Worm (Caenorhabditis elegans): Measurements from ENCODE around the gene ttr-53.

ttr-53 gene

ce11 chrIV:10157489-10158088, at the start of gene ttr-53:
ttr-53 (plus strand) TSS chrIV:10158038.
- no peak for TF ChIP-seq ref-1 (GFP tag; conservative IDR thresholded peaks at IDR 0.05)
- TF ChIP-seq med-1 (GFP tag; optimal IDR thresholded peaks at IDR 0.05; ENCODE audit: insufficient read depth): no peak
- TF ChIP-seq tab-1 (GFP tag; IDR thresholded peaks at IDR 0.05): no peak
- no peak for TF ChIP-seq klf-2 (GFP tag; conservative IDR thresholded peaks at IDR 0.05)
- no peak for TF ChIP-seq T22C8.4 (GFP tag; IDR thresholded peaks at IDR 0.05)
- TF ChIP-seq ztf-23 (GFP tag; IDR thresholded peaks at IDR 0.05): no peak
- TF ChIP-seq flt-1 (GFP tag; IDR thresholded peaks at IDR 0.05): no peak
- TF ChIP-seq cog-1 (tag; optimal IDR thresholded peaks at IDR 0.05): no peak
- no peak for TF ChIP-seq ztf-29 (GFP tag; IDR thresholded peaks at IDR 0.05)

- TF ChIP-seq ztf-23 (GFP tag; IDR thresholded peaks at IDR 0.05) (no peak), ztf-29 (GFP tag; IDR thresholded peaks at IDR 0.05) (no peak), klf-2 (GFP tag; conservative IDR thresholded peaks at IDR 0.05) (no peak), med-1 (GFP tag; optimal IDR thresholded peaks at IDR 0.05; ENCODE audit: insufficient read depth) (no peak), T22C8.4 (GFP tag; IDR thresholded peaks at IDR 0.05) (no peak), cog-1 (tag; optimal IDR thresholded peaks at IDR 0.05) (no peak), flt-1 (GFP tag; IDR thresholded peaks at IDR 0.05) (no peak), tab-1 (GFP tag; IDR thresholded peaks at IDR 0.05) (no peak), ref-1 (GFP tag; conservative IDR thresholded peaks at IDR 0.05) (no peak)
These were observed 47.4 kb upstream of the ttr-53 start, which contains the start of gene egl-38 for ce11 chrIV:10110417-10110816. egl-38 (minus strand) TSS chrIV:10110517.

- TF ChIP-seq T22C8.4 (GFP tag; IDR thresholded peaks at IDR 0.05) (no peak), flt-1 (GFP tag; IDR thresholded peaks at IDR 0.05) (no peak), ztf-29 (GFP tag; IDR thresholded peaks at IDR 0.05) (no peak)
These were observed 47.0 kb upstream of the ttr-53 start for ce11 chrIV:10110870-10111269.

ce11 chrIV:10111441-10111840, 46.4 kb upstream of the ttr-53 start, which contains the start of gene spch-1:
spch-1 (minus strand) TSS chrIV:10111541.
- TF ChIP-seq ztf-29 (GFP tag; IDR thresholded peaks at IDR 0.05) (no peak), flt-1 (GFP tag; IDR thresholded peaks at IDR 0.05) (no peak), T22C8.4 (GFP tag; IDR thresholded peaks at IDR 0.05) (no peak), ztf-23 (GFP tag; IDR thresholded peaks at IDR 0.05) (no peak), klf-2 (GFP tag; conservative IDR thresholded peaks at IDR 0.05) (no peak), ref-1 (GFP tag; conservative IDR thresholded peaks at IDR 0.05) (no peak)

- TF ChIP-seq med-1 (GFP tag; optimal IDR thresholded peaks at IDR 0.05; ENCODE audit: insufficient read depth): no peak
- TF ChIP-seq flt-1 (GFP tag; IDR thresholded peaks at IDR 0.05): no peak
- no peak for TF ChIP-seq cog-1 (tag; optimal IDR thresholded peaks at IDR 0.05)
- no peak for TF ChIP-seq T22C8.4 (GFP tag; IDR thresholded peaks at IDR 0.05)
- TF ChIP-seq ztf-29 (GFP tag; IDR thresholded peaks at IDR 0.05): no peak
- no peak for TF ChIP-seq ref-1 (GFP tag; conservative IDR thresholded peaks at IDR 0.05)
- TF ChIP-seq klf-2 (GFP tag; conservative IDR thresholded peaks at IDR 0.05): no peak
- no peak for TF ChIP-seq ztf-23 (GFP tag; IDR thresholded peaks at IDR 0.05)
- TF ChIP-seq tab-1 (GFP tag; IDR thresholded peaks at IDR 0.05): no peak
These were observed 45.3 kb upstream of the ttr-53 start, which contains the start of gene nsph-3.2 for ce11 chrIV:10112570-10112969. nsph-3.2 (plus strand) TSS chrIV:10112870.

- TF ChIP-seq cog-1 (tag; optimal IDR thresholded peaks at IDR 0.05) (no peak), ref-1 (GFP tag; conservative IDR thresholded peaks at IDR 0.05) (no peak), T22C8.4 (GFP tag; IDR thresholded peaks at IDR 0.05) (no peak), ztf-23 (GFP tag; IDR thresholded peaks at IDR 0.05) (no peak), flt-1 (GFP tag; IDR thresholded peaks at IDR 0.05) (no peak), med-1 (GFP tag; optimal IDR thresholded peaks at IDR 0.05; ENCODE audit: insufficient read depth) (no peak)
These were observed 42.7 kb upstream of the ttr-53 start, which contains the start of gene C04G2.10 for ce11 chrIV:10115142-10115541. C04G2.10 (plus strand) TSS chrIV:10115442.

ce11 chrIV:10116765-10117164, 41.1 kb upstream of the ttr-53 start:
- TF ChIP-seq cog-1 (tag; optimal IDR thresholded peaks at IDR 0.05): no peak
- TF ChIP-seq tab-1 (GFP tag; IDR thresholded peaks at IDR 0.05): no peak
- no peak for TF ChIP-seq klf-2 (GFP tag; conservative IDR thresholded peaks at IDR 0.05)
- no peak for TF ChIP-seq ref-1 (GFP tag; conservative IDR thresholded peaks at IDR 0.05)
- TF ChIP-seq ztf-23 (GFP tag; IDR thresholded peaks at IDR 0.05): no peak

ce11 chrIV:10122205-10122604, 35.6 kb upstream of the ttr-53 start, which contains the start of gene irld-21:
irld-21 (minus strand) TSS chrIV:10122305.
- TF ChIP-seq ztf-29 (GFP tag; IDR thresholded peaks at IDR 0.05) (no peak), med-1 (GFP tag; optimal IDR thresholded peaks at IDR 0.05; ENCODE audit: insufficient read depth) (no peak), flt-1 (GFP tag; IDR thresholded peaks at IDR 0.05) (no peak), T22C8.4 (GFP tag; IDR thresholded peaks at IDR 0.05) (no peak), ztf-23 (GFP tag; IDR thresholded peaks at IDR 0.05) (no peak), ref-1 (GFP tag; conservative IDR thresholded peaks at IDR 0.05) (no peak), klf-2 (GFP tag; conservative IDR thresholded peaks at IDR 0.05) (no peak), cog-1 (tag; optimal IDR thresholded peaks at IDR 0.05) (no peak), tab-1 (GFP tag; IDR thresholded peaks at IDR 0.05) (no peak)

ce11 chrIV:10126544-10126943, 31.3 kb upstream of the ttr-53 start, which contains the start of gene ctf-18:
ctf-18 (minus strand) TSS chrIV:10126644.
- TF ChIP-seq T22C8.4 (GFP tag; IDR thresholded peaks at IDR 0.05) (no peak), tab-1 (GFP tag; IDR thresholded peaks at IDR 0.05) (no peak)

- TF ChIP-seq ztf-23 (GFP tag; IDR thresholded peaks at IDR 0.05): no peak
- no peak for TF ChIP-seq tab-1 (GFP tag; IDR thresholded peaks at IDR 0.05)
- TF ChIP-seq flt-1 (GFP tag; IDR thresholded peaks at IDR 0.05): no peak
- TF ChIP-seq T22C8.4 (GFP tag; IDR thresholded peaks at IDR 0.05): no peak
- no peak for TF ChIP-seq cog-1 (tag; optimal IDR thresholded peaks at IDR 0.05)
- no peak for TF ChIP-seq ref-1 (GFP tag; conservative IDR thresholded peaks at IDR 0.05)
- no peak for TF ChIP-seq klf-2 (GFP tag; conservative IDR thresholded peaks at IDR 0.05)
- TF ChIP-seq ztf-29 (GFP tag; IDR thresholded peaks at IDR 0.05): no peak
- no peak for TF ChIP-seq med-1 (GFP tag; optimal IDR thresholded peaks at IDR 0.05; ENCODE audit: insufficient read depth)
These were observed 29.4 kb upstream of the ttr-53 start for ce11 chrIV:10128446-10128845.

Data from whole organism, midembryonic.